Worm (Caenorhabditis elegans) whole organism, L2 larva: ENCODE data around the gene sea-2.

Source experiments
- aly-2 ChIP-seq: fragments of 150-350 bp; optimal IDR thresholded peaks from 2 replicates; lab custom pipeline; 2014; ENCODE audit warnings: missing biosample characterization, missing genetic modification characterization
- elt-3 ChIP-seq: sonication (generic microtip); optimal IDR thresholded peaks from 2 replicates; lab custom pipeline; 2017; ENCODE audit warnings: missing biosample characterization, missing genetic modification characterization
- lin-39 ChIP-seq: fragments of 150-350 bp; optimal IDR thresholded peaks from 2 replicates; lab custom pipeline; 2014; ENCODE audit warnings: missing biosample characterization, missing genetic modification reagents, missing genetic modification characterization
- nhr-12 ChIP-seq: fragments of 150-350 bp; optimal IDR thresholded peaks from 2 replicates; lab custom pipeline; 2014; ENCODE audit warnings: missing biosample characterization, missing genetic modification characterization
- nhr-129 ChIP-seq: fragments of 150-350 bp; optimal IDR thresholded peaks from 2 replicates; lab custom pipeline; 2014; ENCODE audit warnings: missing biosample characterization, missing genetic modification characterization
- zag-1 ChIP-seq: fragments of 150-350 bp; optimal IDR thresholded peaks from 2 replicates; lab custom pipeline; 2014; ENCODE audit warnings: missing biosample characterization, missing genetic modification characterization

ce11 chrII:3952368-3952767 lies 2.2 kb downstream of the sea-2 start:
- TF ChIP-seq nhr-12 = no peak
- TF ChIP-seq zag-1 (tag; lab: Kevin White, UChicago) = no peak
- no peak for TF ChIP-seq elt-3 (tag; lab: Kevin White, UChicago)
- TF ChIP-seq aly-2 (tag; lab: Kevin White, UChicago) = no peak
- TF ChIP-seq lin-39 (tag; lab: Kevin White, UChicago) = no peak
- peak; percentile 8 for TF ChIP-seq nhr-129 (tag; lab: Kevin White, UChicago)
